Worm (Caenorhabditis elegans) whole organism, mixed stage, embryonic: ENCODE results near the gene tcer-1.

ENCODE experiments used
- blmp-1 ChIP-seq: fragments of 150-350 bp; optimal IDR thresholded peaks from 2 replicates; lab custom pipeline; 2014; ENCODE audit warnings: missing biosample characterization, missing genetic modification characterization
- elt-1 ChIP-seq: sonication (generic microtip); optimal IDR thresholded peaks from 2 replicates; lab custom pipeline; 2017; ENCODE audit warnings: missing genetic modification characterization, mild to moderate bottlenecking, missing compliant biosample characterization, antibody characterized with exemption, moderate library complexity, borderline replicate concordance; ENCODE audit not compliant: insufficient read depth
- elt-3 ChIP-seq: fragments of 150-350 bp; optimal IDR thresholded peaks from 2 replicates; lab custom pipeline; 2014; ENCODE audit warnings: missing biosample characterization, missing genetic modification characterization
- nhr-237 ChIP-seq: fragments of 150-350 bp; optimal IDR thresholded peaks from 2 replicates; lab custom pipeline; 2014; ENCODE audit warnings: missing biosample characterization, missing genetic modification characterization
- nhr-76 ChIP-seq: sonication (generic microtip); optimal IDR thresholded peaks from 2 replicates; lab custom pipeline; 2017; ENCODE audit warnings: missing biosample characterization, missing genetic modification characterization
- snpc-4 ChIP-seq: fragments of 150-350 bp; optimal IDR thresholded peaks from 2 replicates; lab custom pipeline; 2014; ENCODE audit warnings: missing biosample characterization, missing genetic modification characterization

- TF ChIP-seq elt-3 (tag; lab: Kevin White, UChicago), result no peak
- TF ChIP-seq elt-1 (tag; lab: Kevin White, UChicago), result no peak
- no peak for TF ChIP-seq nhr-237 (tag; lab: Kevin White, UChicago)
- TF ChIP-seq blmp-1 (tag; lab: Kevin White, UChicago), result no peak
- TF ChIP-seq nhr-76 (tag; lab: Kevin White, UChicago), result no peak
- TF ChIP-seq snpc-4 (tag; lab: Kevin White, UChicago), result no peak
Measured at ce11 chrII:7072315-7072589, 22.4 kb upstream of the tcer-1 start, which contains the start of gene kars-1.
